Worm (Caenorhabditis elegans) whole organism, L1 larva: ENCODE results near the gene K12H4.7.

Experiments
- C04F5.9 ChIP-seq: sonication (generic microtip); optimal IDR thresholded peaks from 2 replicates; lab custom pipeline; 2016; ENCODE audit warnings: missing genetic modification characterization, missing compliant biosample characterization
- C16A3.4 ChIP-seq: fragments of 150-350 bp; optimal IDR thresholded peaks from 2 replicates; lab custom pipeline; 2014; ENCODE audit warnings: missing biosample characterization, missing genetic modification characterization
- C34B4.2 ChIP-seq: sonication (generic microtip); optimal IDR thresholded peaks from 2 replicates; lab custom pipeline; 2017; ENCODE audit warnings: mild to moderate bottlenecking, missing genetic modification characterization, missing compliant biosample characterization
- F16B12.6 ChIP-seq: fragments of 150-350 bp; optimal IDR thresholded peaks from 2 replicates; lab custom pipeline; 2014; ENCODE audit warnings: missing biosample characterization, missing genetic modification characterization
- aly-2 ChIP-seq: fragments of 150-350 bp; optimal IDR thresholded peaks from 2 replicates; lab custom pipeline; 2014; ENCODE audit warnings: missing biosample characterization, missing genetic modification characterization
- blmp-1 ChIP-seq: fragments of 150-350 bp; optimal IDR thresholded peaks from 2 replicates; lab custom pipeline; 2014; ENCODE audit warnings: missing biosample characterization, missing genetic modification characterization
- ceh-88 ChIP-seq: fragments of 200-800 bp; sonication (Bioruptor generic); IDR thresholded peaks from 2 replicates; pipeline ENCODE4 v1.3.6; 2022; ENCODE audit warnings: missing genetic modification characterization, missing compliant biosample characterization
- efl-1 ChIP-seq, 4 experiments: fragments of 150-350 bp; optimal IDR thresholded peaks in 3 of 4; peaks in 1 of 4; 1 replicate in 1 of 4; 2 replicates in 3 of 4; lab custom pipeline; 2014; ENCODE audit warnings: missing biosample characterization in 2 of 4, missing genetic modification characterization in 2 of 4, missing genetic modification reagents in 2 of 4
- efl-3 ChIP-seq: fragments of 200-800 bp; sonication (Bioruptor generic); optimal IDR thresholded peaks from 2 replicates; lab custom pipeline; 2018; ENCODE audit warnings: mild to moderate bottlenecking, missing genetic modification characterization, missing compliant biosample characterization
- egl-13 ChIP-seq: sonication (generic microtip); optimal IDR thresholded peaks from 2 replicates; lab custom pipeline; 2016; ENCODE audit warnings: missing genotype, missing genetic modification reagents, missing genetic modification characterization, missing compliant biosample characterization
- elt-2 ChIP-seq: sonication (generic microtip); optimal IDR thresholded peaks from 2 replicates; lab custom pipeline; 2016; ENCODE audit warnings: missing genetic modification characterization, mild to moderate bottlenecking, inconsistent platforms, missing compliant biosample characterization, missing genetic modification reagents
- elt-3 ChIP-seq, 6 experiments: fragments of 150-350 bp in 1 of 6; sonication (generic microtip); optimal IDR thresholded peaks; 2 replicates each; lab custom pipeline; 2017 to 2018; ENCODE audit warnings: missing biosample characterization in 6 of 6, missing genetic modification characterization in 6 of 6, inconsistent platforms in 1 of 6
- hlh-4 ChIP-seq: sonication (generic microtip); optimal IDR thresholded peaks from 2 replicates; lab custom pipeline; 2016; ENCODE audit warnings: mild to moderate bottlenecking, missing genetic modification characterization, missing compliant biosample characterization
- lin-14 ChIP-seq: fragments of 200-800 bp; sonication (Bioruptor generic); optimal IDR thresholded peaks from 2 replicates; lab custom pipeline; 2018; ENCODE audit warnings: mild to moderate bottlenecking, missing genetic modification characterization, moderate library complexity, missing compliant biosample characterization
- lin-39 ChIP-seq: fragments of 150-350 bp; optimal IDR thresholded peaks from 2 replicates; lab custom pipeline; 2014; ENCODE audit warnings: missing biosample characterization, missing genetic modification reagents, missing genetic modification characterization
- lsy-2 ChIP-seq, 2 experiments: fragments of 150-350 bp; optimal IDR thresholded peaks; 2 replicates each; lab custom pipeline; 2014; ENCODE audit warnings: missing biosample characterization in 2 of 2, missing genetic modification characterization in 2 of 2
- mef-2 ChIP-seq: fragments of 150-350 bp; optimal IDR thresholded peaks from 2 replicates; lab custom pipeline; 2014; ENCODE audit warnings: missing biosample characterization, missing genetic modification characterization
- nhr-19 ChIP-seq: fragments of 200-800 bp; sonication (Bioruptor generic); conservative IDR thresholded peaks from 2 replicates; pipeline ENCODE4 v1.3.6; 2022; ENCODE audit warnings: missing genetic modification characterization, missing compliant biosample characterization
- nhr-20 ChIP-seq: sonication (generic microtip); optimal IDR thresholded peaks from 2 replicates; lab custom pipeline; 2016; ENCODE audit warnings: mild to moderate bottlenecking, missing genetic modification characterization, missing compliant biosample characterization
- nhr-71 ChIP-seq: sonication (generic microtip); optimal IDR thresholded peaks from 2 replicates; lab custom pipeline; 2016; ENCODE audit warnings: mild to moderate bottlenecking, missing genetic modification characterization, moderate library complexity, missing compliant biosample characterization
- nhr-76 ChIP-seq: sonication (generic microtip); optimal IDR thresholded peaks from 2 replicates; lab custom pipeline; 2017; ENCODE audit warnings: missing biosample characterization, missing genetic modification characterization
- nhr-77 ChIP-seq: fragments of 150-350 bp; optimal IDR thresholded peaks from 2 replicates; lab custom pipeline; 2014; ENCODE audit warnings: missing biosample characterization, missing genetic modification characterization
- nhr-84 ChIP-seq: sonication (generic microtip); optimal IDR thresholded peaks from 2 replicates; lab custom pipeline; 2017; ENCODE audit warnings: missing biosample characterization, missing genetic modification characterization
- nhr-85 ChIP-seq: sonication (generic microtip); peaks from one replicate; lab custom pipeline; 2016; ENCODE audit warnings: missing genetic modification characterization, inconsistent platforms, missing compliant biosample characterization
- nhr-90 ChIP-seq: sonication (generic microtip); optimal IDR thresholded peaks from 2 replicates; lab custom pipeline; 2016; ENCODE audit warnings: mild to moderate bottlenecking, missing genetic modification characterization, missing compliant biosample characterization; ENCODE audit not compliant: poor library complexity
- rnt-1 ChIP-seq: sonication (generic microtip); optimal IDR thresholded peaks from 2 replicates; lab custom pipeline; 2016; ENCODE audit warnings: mild to moderate bottlenecking, missing genetic modification characterization, moderate library complexity, missing compliant biosample characterization
- snpc-4 ChIP-seq: fragments of 150-350 bp; optimal IDR thresholded peaks from 2 replicates; lab custom pipeline; 2014; ENCODE audit warnings: missing biosample characterization, missing genetic modification characterization
- snu-23 ChIP-seq: sonication (generic microtip); optimal IDR thresholded peaks from 2 replicates; lab custom pipeline; 2016; ENCODE audit warnings: missing genetic modification characterization, missing compliant biosample characterization
- sox-4 ChIP-seq: sonication (generic microtip); optimal IDR thresholded peaks from 2 replicates; lab custom pipeline; 2016; ENCODE audit warnings: missing genetic modification characterization, missing compliant biosample characterization
- sptf-1 ChIP-seq: fragments of 150-350 bp; optimal IDR thresholded peaks from 2 replicates; lab custom pipeline; 2014; ENCODE audit warnings: missing biosample characterization, missing genetic modification characterization
- unc-30 ChIP-seq: sonication (generic microtip); optimal IDR thresholded peaks from 2 replicates; lab custom pipeline; 2017; ENCODE audit warnings: missing biosample characterization, missing genetic modification characterization
- unc-62 ChIP-seq: fragments of 150-350 bp; optimal IDR thresholded peaks from 2 replicates; lab custom pipeline; 2014; ENCODE audit warnings: missing biosample characterization, missing genetic modification reagents, missing genetic modification characterization
- vab-15 ChIP-seq: sonication (generic microtip); optimal IDR thresholded peaks from 2 replicates; lab custom pipeline; 2017; ENCODE audit warnings: missing genotype, mild to moderate bottlenecking, missing genetic modification characterization, missing compliant biosample characterization
- ztf-11 ChIP-seq, 2 experiments: sonication (generic microtip); optimal IDR thresholded peaks; 2 replicates each; lab custom pipeline; 2016 to 2017; ENCODE audit warnings: missing genetic modification characterization in 2 of 2, missing biosample characterization in 1 of 2, missing compliant biosample characterization in 1 of 2
- ztf-4 ChIP-seq: fragments of 150-350 bp; optimal IDR thresholded peaks from 2 replicates; lab custom pipeline; 2014; ENCODE audit warnings: missing biosample characterization, missing genetic modification characterization

K12H4.7 gene

DNA sequence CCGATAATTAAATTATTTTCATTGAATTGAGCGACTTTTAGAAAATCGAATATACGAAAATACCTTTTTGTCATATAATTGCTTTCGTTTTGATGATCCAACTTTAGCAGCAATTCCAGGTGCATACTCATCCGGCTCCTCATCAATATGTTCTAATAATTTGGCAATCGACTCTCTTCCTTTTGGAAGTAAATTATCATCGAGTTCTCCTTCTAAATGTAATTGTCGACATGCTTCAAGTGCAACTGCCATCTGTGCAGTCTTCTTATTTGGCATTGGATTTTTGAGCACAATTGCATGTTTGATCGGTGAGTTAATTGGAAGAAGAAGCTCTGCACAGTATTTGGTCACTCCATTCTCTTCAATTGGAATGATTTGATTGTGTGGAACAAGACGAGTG lies 26.3 kb upstream of the K12H4.7 start:
- no peak for TF ChIP-seq hlh-4
- no peak for TF ChIP-seq efl-3 (GFP tag; lab: Kevin White, UChicago)
- no peak for TF ChIP-seq nhr-76
- TF ChIP-seq snu-23 (GFP tag; lab: Kevin White, UChicago): no peak
- no peak for TF ChIP-seq rnt-1 (tag; lab: Kevin White, UChicago)
- no peak for TF ChIP-seq vab-15 (tag; lab: Kevin White, UChicago)

DNA sequence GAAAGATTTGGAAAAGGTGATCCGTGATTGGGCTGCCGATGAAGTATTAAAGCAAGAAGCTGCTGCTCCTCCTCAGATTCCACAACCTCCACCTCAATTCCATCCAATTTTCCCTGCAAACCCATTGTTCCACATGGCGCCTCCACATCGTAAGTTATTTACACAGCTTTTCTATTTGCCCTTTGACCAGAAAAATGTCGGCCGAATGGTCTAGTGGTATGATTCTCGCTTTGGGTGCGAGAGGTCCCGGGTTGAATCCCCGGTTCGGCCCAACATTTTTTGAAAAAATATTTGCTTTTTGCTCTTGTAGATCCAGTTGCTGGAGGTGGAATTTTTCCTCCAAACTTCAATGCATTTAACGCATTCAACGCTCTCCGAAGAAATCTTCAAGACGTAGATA lies 18.3 kb upstream of the K12H4.7 start:
- no peak for TF ChIP-seq nhr-85 (tag; lab: Kevin White, UChicago)
- no peak for TF ChIP-seq nhr-77
- TF ChIP-seq snpc-4 (tag; lab: Kevin White, UChicago): peak; percentile 5
- peak; percentile 36 for TF ChIP-seq rnt-1 (tag; lab: Kevin White, UChicago)
- peak in 1 of 2 experiments; percentile 15 for TF ChIP-seq efl-1 (optimal IDR thresholded peaks at IDR 0.05; lab: Kevin White, UChicago)
- no peak for TF ChIP-seq efl-1 (GFP tag; optimal IDR thresholded peaks at IDR 0.05 in 1 of 2; lab: Kevin White, UChicago)
- peak in 1 of 2 experiments; percentile 12 for TF ChIP-seq lsy-2 (tag; optimal IDR thresholded peaks at IDR 0.05; lab: Kevin White, UChicago)
- TF ChIP-seq nhr-19 (GFP tag; lab: Robert Waterston, UW): 0 out of 2 replicates have a peak, but pooled peaks have one; percentile 11

DNA sequence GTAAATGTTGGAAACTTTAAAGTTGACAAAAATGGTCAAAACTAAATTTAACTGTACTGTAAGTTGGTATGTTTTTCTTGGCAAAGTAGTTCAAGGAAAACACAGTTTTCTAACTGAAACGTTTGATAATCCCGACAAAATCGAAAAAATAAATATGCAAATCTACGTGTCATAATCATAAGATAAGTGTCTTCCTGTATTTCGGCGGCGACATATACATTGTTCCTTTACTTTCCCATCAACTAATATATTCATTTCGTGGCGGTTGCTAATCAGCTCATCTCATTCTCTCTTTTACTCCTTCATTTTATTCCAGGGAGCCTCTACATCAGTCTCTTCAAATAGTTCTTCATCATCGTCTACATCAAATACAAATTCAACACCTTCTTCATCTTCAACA lies 16.9 kb upstream of the K12H4.7 start:
- TF ChIP-seq elt-2 (tag; lab: Kevin White, UChicago): no peak
- no peak for TF ChIP-seq nhr-90 (tag; lab: Kevin White, UChicago)
- no peak for TF ChIP-seq unc-62 (GFP tag; lab: Kevin White, UChicago)
- TF ChIP-seq snpc-4 (tag; lab: Kevin White, UChicago): no peak
- no peak for TF ChIP-seq blmp-1
- TF ChIP-seq elt-3 (tag; optimal IDR thresholded peaks at IDR 0.05; lab: Kevin White, UChicago): no peak
- TF ChIP-seq nhr-20 (tag; lab: Kevin White, UChicago): no peak
- no peak for TF ChIP-seq egl-13 (tag; lab: Kevin White, UChicago)
- no peak for TF ChIP-seq hlh-4
- no peak for TF ChIP-seq ceh-88 (GFP tag; lab: Robert Waterston, UW)
- no peak for TF ChIP-seq sptf-1
- TF ChIP-seq lin-39 (tag; lab: Kevin White, UChicago): no peak
- no peak for TF ChIP-seq nhr-76
- no peak for TF ChIP-seq unc-30 (tag; lab: Kevin White, UChicago)
- no peak for TF ChIP-seq C34B4.2 (tag; lab: Kevin White, UChicago)
- no peak for TF ChIP-seq nhr-71 (tag; lab: Kevin White, UChicago)
- no peak for TF ChIP-seq F16B12.6
- no peak for TF ChIP-seq nhr-85 (tag; lab: Kevin White, UChicago)
- TF ChIP-seq sox-4: no peak
- TF ChIP-seq lin-14 (GFP tag; lab: Kevin White, UChicago): no peak

DNA sequence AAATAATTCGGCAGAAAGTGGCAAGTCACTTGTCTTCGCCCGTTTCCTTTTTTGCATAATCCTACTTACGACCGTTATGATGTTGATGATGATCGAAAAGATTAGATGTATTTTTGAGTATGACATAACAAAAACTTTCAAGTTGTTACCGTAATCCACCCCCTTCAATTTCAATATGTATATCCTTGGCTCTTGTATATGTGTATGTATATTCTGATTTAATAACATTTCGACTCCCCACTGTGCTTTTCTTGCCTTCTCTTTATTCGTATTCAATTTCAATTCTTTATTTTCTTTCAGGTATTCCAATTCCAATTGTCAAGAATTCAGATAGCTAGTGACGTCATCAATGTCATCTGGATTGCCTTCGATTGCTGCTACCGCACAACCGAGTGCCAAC lies 16.1 kb upstream of the K12H4.7 start, which contains the start of gene pros-1:
Gene pros-1 (plus strand): TSS at position 301 of the 400 bp plus-strand sequence.
- TF ChIP-seq ztf-11 (tag; optimal IDR thresholded peaks at IDR 0.05; lab: Kevin White, UChicago) (no peak), mef-2 (tag; lab: Kevin White, UChicago) (no peak), nhr-84 (tag; lab: Kevin White, UChicago) (no peak), efl-1 (optimal IDR thresholded peaks at IDR 0.05; lab: Kevin White, UChicago) (no peak), efl-1 (GFP tag; optimal IDR thresholded peaks at IDR 0.05 in 1 of 2; lab: Kevin White, UChicago) (no peak), efl-3 (GFP tag; lab: Kevin White, UChicago) (no peak)

DNA sequence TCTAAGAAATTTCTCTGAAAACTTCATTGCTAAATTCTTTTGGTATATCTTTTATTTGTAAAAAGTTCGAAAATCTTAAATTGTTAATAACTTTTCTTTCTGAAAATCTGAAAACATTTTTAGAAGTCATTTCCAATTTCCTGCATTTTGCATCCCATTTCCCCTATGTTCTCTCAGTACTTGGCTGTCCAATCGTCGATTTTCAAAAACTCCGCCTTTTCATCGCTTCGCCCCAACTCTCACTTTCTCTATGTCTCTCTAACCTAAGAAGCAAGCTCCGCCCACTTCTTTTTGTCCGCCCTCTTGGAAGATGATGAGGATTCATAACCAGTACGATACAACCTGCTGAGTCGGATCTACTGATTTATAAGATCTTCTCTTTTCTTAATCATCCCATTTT lies 14.2 kb upstream of the K12H4.7 start:
- TF ChIP-seq snu-23 (GFP tag; lab: Kevin White, UChicago) (peak; percentile 17), lsy-2 (tag; optimal IDR thresholded peaks at IDR 0.05; lab: Kevin White, UChicago) (peak in 1 of 2 experiments; percentile 50), aly-2 (no peak), ztf-4 (tag; lab: Kevin White, UChicago) (no peak), C16A3.4 (tag; lab: Kevin White, UChicago) (no peak), C04F5.9 (tag; lab: Kevin White, UChicago) (no peak), blmp-1 (peak; percentile 65), nhr-76 (no peak)
